Fruit fly (Drosophila melanogaster): Measurements from ENCODE around the gene CG14930.

Gene CG14930

dm6 chr2L:11488465-11489037 is 32.5 kb downstream of the CG14930 start:
- no peak for TF ChIP-seq CG17801 (GFP tag; optimal IDR thresholded peaks at IDR 0.05; ENCODE audit: partially characterized antibody)

DNA sequence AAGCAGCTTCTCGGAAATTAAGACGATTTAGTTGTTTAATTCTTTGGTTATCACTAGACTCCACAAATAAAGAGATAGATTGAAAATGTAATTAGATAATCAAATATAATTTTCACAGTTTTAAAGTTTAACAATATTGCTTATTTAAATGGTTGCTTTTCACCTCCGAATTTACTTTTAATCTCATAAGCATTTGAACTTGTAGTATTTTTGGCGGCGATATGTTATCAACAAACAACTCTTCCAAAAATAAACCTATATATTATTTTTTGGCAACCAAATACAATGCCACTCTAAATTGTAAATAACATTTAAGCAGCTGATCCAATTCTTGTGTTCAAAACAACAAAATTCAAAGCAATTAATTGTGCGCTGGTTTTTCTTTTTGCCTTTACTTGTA is 36.7 kb downstream of the CG14930 start, which contains the start of the genes CG43355 and sala:
CG43355 (plus strand) TSS at position 301 of the 400 bp plus-strand sequence.
sala (plus strand) TSS at position 301 of the 400 bp plus-strand sequence.
- TF ChIP-seq CG17801 (GFP tag; optimal IDR thresholded peaks at IDR 0.05; ENCODE audit: partially characterized antibody), result no peak

- TF ChIP-seq CG17801 (GFP tag; optimal IDR thresholded peaks at IDR 0.05; ENCODE audit: partially characterized antibody), result no peak
Measured at dm6 chr2L:11474960-11475359, 46.1 kb downstream of the CG14930 start.

DNA sequence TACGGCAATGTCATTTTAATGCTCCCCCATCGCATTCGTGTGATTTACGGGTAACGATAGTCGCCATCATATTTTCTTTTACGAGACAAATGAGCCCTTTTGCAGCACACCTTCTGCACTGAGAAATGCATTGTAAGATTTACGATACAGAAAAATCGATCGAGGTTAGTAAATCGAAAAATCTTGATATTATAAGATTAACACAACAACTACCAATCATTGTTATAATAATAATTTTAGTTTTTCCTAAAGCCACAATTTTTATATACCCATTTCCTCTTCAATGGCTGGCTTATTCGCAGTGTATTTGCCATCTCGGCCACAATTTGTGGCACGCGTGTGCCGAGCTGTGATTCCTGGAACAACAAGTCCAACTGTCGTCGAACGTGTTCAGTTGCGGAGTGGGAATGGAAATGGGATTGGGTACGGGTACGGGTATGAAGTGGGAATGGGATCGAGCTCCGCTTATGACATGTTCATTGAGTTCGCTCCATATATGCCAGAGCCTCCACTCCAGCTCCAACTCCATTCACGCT is 49.0 kb downstream of the CG14930 start:
- TF ChIP-seq CG17801 (GFP tag; optimal IDR thresholded peaks at IDR 0.05; ENCODE audit: partially characterized antibody), result no peak
